Worm (Caenorhabditis elegans): ENCODE results near the gene F58E2.3.

DNA sequence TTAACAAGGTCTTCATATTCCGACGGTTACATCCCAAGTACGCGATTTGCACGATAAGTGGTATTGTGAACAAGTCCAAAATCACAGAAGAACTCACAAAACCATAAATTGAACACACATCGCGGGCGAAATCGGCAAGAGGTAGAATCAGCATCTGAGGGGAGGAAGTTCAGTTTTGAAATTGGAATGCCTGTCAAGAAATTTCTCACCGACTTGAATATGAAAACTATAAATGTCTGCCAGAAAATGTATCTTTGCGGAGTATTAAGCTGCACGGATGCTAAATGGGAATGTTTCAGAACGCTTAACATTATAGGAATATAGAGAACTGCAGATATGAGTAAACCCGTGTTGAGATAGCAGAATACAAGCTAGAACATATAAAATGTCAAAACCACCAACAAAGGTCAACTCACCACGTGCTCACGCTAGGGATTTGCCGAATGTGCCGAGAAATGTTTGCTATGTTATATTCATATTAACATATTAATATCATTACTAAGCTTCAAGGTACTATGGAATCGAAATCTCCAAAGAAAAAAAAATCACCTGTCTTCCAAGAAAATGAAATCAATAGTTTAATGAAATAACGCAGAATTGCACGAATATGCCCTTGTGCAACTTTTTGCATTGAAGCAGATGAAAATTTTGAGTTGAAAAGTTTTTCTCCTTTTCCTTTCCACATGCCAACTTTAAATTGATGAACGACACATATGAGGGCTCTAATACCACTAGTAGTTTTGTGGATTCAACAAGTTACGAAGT, 15.1 kb downstream of the F58E2.3 start, which contains the start of gene srz-82:
- TF ChIP-seq mdl-1 (tag; optimal IDR thresholded peaks at IDR 0.05), result no peak
- TF ChIP-seq blmp-1 (tag; optimal IDR thresholded peaks at IDR 0.05; ENCODE audit: insufficient read depth), result no peak
- no peak for TF ChIP-seq zag-1 (tag; optimal IDR thresholded peaks at IDR 0.05)
- no peak for TF ChIP-seq skn-1 (tag; optimal IDR thresholded peaks at IDR 0.05)
- TF ChIP-seq crh-2 (tag; optimal IDR thresholded peaks at IDR 0.05), result no peak
- no peak for TF ChIP-seq unc-62 (GFP tag; optimal IDR thresholded peaks at IDR 0.05)
- no peak for TF ChIP-seq ztf-11 (tag; optimal IDR thresholded peaks at IDR 0.05)
- no peak for TF ChIP-seq lin-11 (tag; optimal IDR thresholded peaks at IDR 0.05)
